Fruit fly (Drosophila melanogaster) whole organism, adult: ENCODE results near the gene ebi.

Source experiments
- CG12768 ChIP-seq: fragments of 200-800 bp; sonication (Bioruptor generic); optimal IDR thresholded peaks from 2 replicates; lab custom pipeline; 2017; ENCODE audit warnings: missing biosample characterization, missing genetic modification characterization, mild to moderate bottlenecking, moderate library complexity, missing genetic modification reagents
- CG14711 ChIP-seq: fragments of 200-800 bp; sonication (Bioruptor generic); optimal IDR thresholded peaks from 2 replicates; lab custom pipeline; 2018; ENCODE audit warnings: missing biosample characterization, mild to moderate bottlenecking, missing genetic modification characterization, moderate library complexity
- CG5204 ChIP-seq: fragments of 200-800 bp; sonication (Bioruptor generic); optimal IDR thresholded peaks from 2 replicates; lab custom pipeline; 2016; ENCODE audit warnings: missing biosample characterization, missing genetic modification characterization
- Clk ChIP-seq: fragments of 200-800 bp; sonication (Bioruptor generic); optimal IDR thresholded peaks from 2 replicates; lab custom pipeline; 2017; ENCODE audit warnings: missing biosample characterization, missing genetic modification characterization
- Hr96 ChIP-seq: fragments of 200-800 bp; sonication (Bioruptor generic); optimal IDR thresholded peaks from 2 replicates; lab custom pipeline; 2016; ENCODE audit warnings: missing biosample characterization, missing genetic modification characterization
- Mnt ChIP-seq: fragments of 200-800 bp; sonication (Bioruptor generic); optimal IDR thresholded peaks from 2 replicates; lab custom pipeline; 2016; ENCODE audit warnings: missing biosample characterization, mild to moderate bottlenecking, missing genetic modification characterization
- cic ChIP-seq: fragments of 200-800 bp; sonication (Bioruptor generic); optimal IDR thresholded peaks from 2 replicates; lab custom pipeline; 2017; ENCODE audit warnings: missing biosample characterization, mild to moderate bottlenecking, missing genetic modification characterization, moderate library complexity
- tj ChIP-seq: fragments of 200-800 bp; sonication (Bioruptor generic); optimal IDR thresholded peaks from 3 replicates; lab custom pipeline; 2017; ENCODE audit warnings: missing biosample characterization, mild to moderate bottlenecking, missing genetic modification characterization, moderate library complexity
- toe ChIP-seq: fragments of 200-800 bp; sonication (Bioruptor generic); optimal IDR thresholded peaks from 2 replicates; lab custom pipeline; 2016; ENCODE audit warnings: missing biosample characterization, missing genetic modification characterization

dm6 chr2L:382807-383206 is 32.1 kb upstream of the ebi start:
- no peak for TF ChIP-seq CG14711 (tag; lab: Kevin White, UChicago)
- no peak for TF ChIP-seq Hr96 (GFP tag; lab: Kevin White, UChicago)
- no peak for TF ChIP-seq Mnt (GFP tag; lab: Kevin White, UChicago)
- no peak for TF ChIP-seq toe (GFP tag; lab: Kevin White, UChicago)
- no peak for TF ChIP-seq tj (GFP tag; lab: Kevin White, UChicago)
- TF ChIP-seq CG12768: no peak
- TF ChIP-seq cic (GFP tag; lab: Kevin White, UChicago): no peak
- no peak for TF ChIP-seq CG5204 (GFP tag; lab: Kevin White, UChicago)
- no peak for TF ChIP-seq Clk (GFP tag; lab: Kevin White, UChicago)
